Fruit fly (Drosophila melanogaster) S2 (cell line): ENCODE measurements around the gene CG9672.

Source experiments
- CG8478 ChIP-seq: fragments of >200 bp; optimal IDR thresholded peaks from 2 replicates; lab custom pipeline; 2018
- CTCF ChIP-seq, 2 experiments: fragments of >200 bp; optimal IDR thresholded peaks; 2 replicates each; lab custom pipeline; 2018

- TF ChIP-seq CG8478 (lab: Kevin White, UChicago) (no peak), CTCF (optimal IDR thresholded peaks at IDR 0.05; lab: Kevin White, UChicago) (no peak)
Observed at dm6 chrX:16694477-16694876, 12.2 kb downstream of the CG9672 start.
